Worm (Caenorhabditis elegans): ENCODE data around the gene srz-104.

- TF ChIP-seq ztf-23 (GFP tag; IDR thresholded peaks at IDR 0.05) (no peak), tab-1 (GFP tag; IDR thresholded peaks at IDR 0.05) (no peak), T22C8.4 (GFP tag; IDR thresholded peaks at IDR 0.05) (no peak), flt-1 (GFP tag; IDR thresholded peaks at IDR 0.05) (no peak)
Measured at ce11 chrIV:16320410-16320809, 3.1 kb upstream of the srz-104 start, which contains the start of gene K03D3.5.

Measured in whole organism, midembryonic.